Worm (Caenorhabditis elegans) whole organism, mixed stage, embryonic: ENCODE data around the gene txdc-9.

Experiments used
- elt-3 ChIP-seq: fragments of 150-350 bp; optimal IDR thresholded peaks from 2 replicates; lab custom pipeline; 2014; ENCODE audit warnings: missing biosample characterization, missing genetic modification characterization
- flh-1 ChIP-seq: fragments of 200-800 bp; sonication (Bioruptor generic); optimal IDR thresholded peaks from 2 replicates; lab custom pipeline; 2018; ENCODE audit warnings: mild to moderate bottlenecking, missing genetic modification characterization, moderate library complexity, missing compliant biosample characterization
- pha-4 ChIP-seq: fragments of 150-350 bp; optimal IDR thresholded peaks from 2 replicates; lab custom pipeline; 2018; ENCODE audit warnings: missing biosample characterization, missing genetic modification reagents, missing genetic modification characterization
- sptf-1 ChIP-seq: sonication (generic microtip); optimal IDR thresholded peaks from 2 replicates; lab custom pipeline; 2017; ENCODE audit warnings: mild to moderate bottlenecking, missing genetic modification characterization, moderate library complexity, missing compliant biosample characterization
- unc-39 ChIP-seq: fragments of 150-350 bp; optimal IDR thresholded peaks from 2 replicates; lab custom pipeline; 2014; ENCODE audit warnings: missing biosample characterization, missing genetic modification characterization

DNA sequence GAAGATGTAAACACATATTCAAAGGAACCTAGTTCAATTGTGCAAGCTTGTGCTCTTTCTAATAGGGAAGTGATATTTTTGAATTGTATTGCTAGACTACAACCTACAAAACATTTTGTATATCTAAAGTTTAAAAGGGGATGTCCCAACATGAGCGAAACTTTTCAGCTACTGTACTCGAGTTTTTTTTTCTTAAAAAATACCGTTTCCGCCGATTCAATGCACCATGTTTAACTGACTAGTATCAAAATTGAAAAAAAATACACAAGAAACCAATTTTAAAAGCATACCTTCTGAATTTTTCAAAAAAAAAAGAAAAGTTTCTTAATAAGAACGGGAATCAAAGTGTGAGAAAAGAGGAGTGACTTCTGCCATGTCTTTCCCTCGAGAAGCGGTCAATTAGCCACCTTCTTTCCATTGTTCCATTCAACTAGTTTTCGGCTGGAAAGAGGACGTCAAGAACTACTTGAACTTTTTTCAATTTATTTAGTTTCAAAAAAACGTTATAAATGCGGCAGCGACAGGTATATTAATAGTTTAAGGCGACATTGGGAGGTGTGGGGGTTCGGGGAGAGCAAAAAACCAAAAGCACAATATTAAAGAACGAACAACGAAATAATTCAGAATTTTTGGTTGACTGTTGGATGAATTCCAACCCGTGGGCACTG is 16.5 kb upstream of the txdc-9 start, which contains the start of gene nas-4:
- TF ChIP-seq elt-3 (tag; lab: Kevin White, UChicago) (no peak), flh-1 (GFP tag; lab: Kevin White, UChicago) (no peak), sptf-1 (no peak), pha-4 (tag; lab: Kevin White, UChicago) (no peak), unc-39 (tag; lab: Kevin White, UChicago) (no peak)
